Worm (Caenorhabditis elegans): Measurements from ENCODE around the gene rgs-1.

DNA sequence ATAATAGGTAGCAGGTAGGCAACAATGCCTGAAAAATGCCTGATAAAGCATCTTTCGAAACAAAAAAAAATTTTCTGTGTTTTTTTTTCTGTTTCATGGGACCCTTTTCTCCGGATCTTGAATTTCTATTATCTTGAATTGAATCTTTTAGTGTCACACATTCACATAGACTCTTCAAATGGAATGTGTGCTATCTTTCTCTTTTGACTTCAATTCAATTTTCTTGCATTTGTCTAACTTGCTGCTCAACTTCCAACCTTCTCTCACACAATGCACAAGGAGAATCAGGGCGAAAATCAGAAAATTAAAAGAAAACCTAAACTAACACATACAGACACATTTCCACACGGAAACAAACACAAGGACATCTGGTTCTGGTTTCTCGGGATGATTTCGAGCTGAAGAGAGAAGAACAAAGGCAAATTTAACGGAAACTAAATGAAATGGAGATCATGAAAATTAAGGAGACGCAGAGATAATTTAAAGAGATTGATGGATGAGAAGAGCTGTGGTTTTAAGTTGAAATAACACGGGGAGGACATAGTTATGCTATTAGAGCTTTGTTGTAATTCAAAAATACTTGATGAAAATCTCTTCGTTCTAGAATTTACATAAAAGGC, 44.1 kb downstream of the rgs-1 start:
- no peak for TF ChIP-seq mdl-1 (tag; optimal IDR thresholded peaks at IDR 0.05)
- TF ChIP-seq crh-2 (tag; optimal IDR thresholded peaks at IDR 0.05) = no peak

Measured in whole organism, L2 larva.